Worm (Caenorhabditis elegans): Measurements from ENCODE around the gene F52E1.9.

- TF ChIP-seq tra-1 (GFP tag; IDR thresholded peaks at IDR 0.05), result no peak
- TF ChIP-seq sdz-12 (GFP tag; optimal IDR thresholded peaks at IDR 0.05), result no peak
- TF ChIP-seq lsy-2 (tag; optimal IDR thresholded peaks at IDR 0.05), result no peak
Measured at ce11 chrV:8385879-8386530, 16.5 kb downstream of the F52E1.9 start, which contains the start of gene hsp-17.
